Worm (Caenorhabditis elegans): ENCODE measurements around the gene F15B10.3.
A peak's percentile ranks its signal among the peaks of the same experiment; 100 is the strongest.
"Not testable (repeated sequence)": the region's sequence is repeated elsewhere in the genome, so short reads cannot be mapped to it uniquely, and the experiment has no call there.

Gene F15B10.3

DNA sequence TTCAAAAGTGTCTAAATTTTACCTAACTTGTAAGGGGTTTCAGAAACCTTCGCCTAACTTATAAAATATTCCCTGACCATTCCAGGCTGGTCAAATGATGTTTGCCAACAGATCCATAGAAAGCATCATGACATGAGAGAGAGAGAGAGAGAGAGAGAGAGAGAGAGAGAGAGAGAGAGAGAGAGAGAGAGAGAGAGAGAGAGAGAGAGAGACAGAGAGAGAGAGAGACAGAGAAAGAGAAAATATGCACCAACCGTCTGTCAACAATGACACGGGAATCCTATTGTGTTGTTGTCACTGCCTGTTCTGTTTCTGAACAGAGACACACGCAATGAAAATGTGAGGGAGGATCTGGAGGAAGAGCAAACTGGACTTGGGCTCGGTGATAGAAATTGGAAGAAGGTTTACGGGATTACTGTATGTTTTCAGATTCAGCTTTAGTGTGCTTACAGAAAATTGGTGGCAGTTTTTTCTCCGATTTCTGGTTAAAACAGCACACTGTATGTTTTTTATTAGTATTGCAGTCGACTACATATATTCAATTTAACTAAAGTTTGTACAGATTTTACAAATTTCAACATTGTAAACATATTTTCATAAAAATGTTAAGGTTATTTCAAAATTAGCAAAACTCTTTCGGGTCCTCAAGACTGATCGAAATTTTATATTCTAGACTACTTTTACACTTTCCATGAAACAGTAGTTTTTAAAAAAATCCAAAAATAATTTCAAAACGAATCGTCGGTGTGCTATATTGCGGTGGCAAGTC is 26.3 kb upstream of the F15B10.3 start:
- TF ChIP-seq klf-2 (GFP tag; conservative IDR thresholded peaks at IDR 0.05) (no peak), med-1 (GFP tag; optimal IDR thresholded peaks at IDR 0.05; ENCODE audit: insufficient read depth) (no peak), ref-1 (GFP tag; conservative IDR thresholded peaks at IDR 0.05) (no peak), ztf-29 (GFP tag; IDR thresholded peaks at IDR 0.05) (no peak), T22C8.4 (GFP tag; IDR thresholded peaks at IDR 0.05) (no peak), cog-1 (tag; optimal IDR thresholded peaks at IDR 0.05) (no peak), ztf-23 (GFP tag; IDR thresholded peaks at IDR 0.05) (no peak), tab-1 (GFP tag; IDR thresholded peaks at IDR 0.05) (no peak), flt-1 (GFP tag; IDR thresholded peaks at IDR 0.05) (no peak)

- TF ChIP-seq cog-1 (tag; optimal IDR thresholded peaks at IDR 0.05) (peak; percentile 1), tab-1 (GFP tag; IDR thresholded peaks at IDR 0.05) (no peak)
Measured at ce11 chrIV:6576728-6577101, 25.8 kb upstream of the F15B10.3 start.

- TF ChIP-seq cog-1 (tag; optimal IDR thresholded peaks at IDR 0.05) (no peak), T22C8.4 (GFP tag; IDR thresholded peaks at IDR 0.05) (no peak), med-1 (GFP tag; optimal IDR thresholded peaks at IDR 0.05; ENCODE audit: insufficient read depth) (no peak), ztf-23 (GFP tag; IDR thresholded peaks at IDR 0.05) (no peak), flt-1 (GFP tag; IDR thresholded peaks at IDR 0.05) (no peak), ztf-29 (GFP tag; IDR thresholded peaks at IDR 0.05) (no peak), klf-2 (GFP tag; conservative IDR thresholded peaks at IDR 0.05) (no peak)
Measured at ce11 chrIV:6577914-6578313, 24.6 kb upstream of the F15B10.3 start, which contains the start of gene C43G2.3. C43G2.3 (plus strand) TSS chrIV:6578214.

- TF ChIP-seq ztf-23 (GFP tag; IDR thresholded peaks at IDR 0.05), result no peak
- TF ChIP-seq klf-2 (GFP tag; conservative IDR thresholded peaks at IDR 0.05), result no peak
- no peak for TF ChIP-seq ref-1 (GFP tag; conservative IDR thresholded peaks at IDR 0.05)
- no peak for TF ChIP-seq cog-1 (tag; optimal IDR thresholded peaks at IDR 0.05)
- TF ChIP-seq flt-1 (GFP tag; IDR thresholded peaks at IDR 0.05), result no peak
- TF ChIP-seq med-1 (GFP tag; optimal IDR thresholded peaks at IDR 0.05; ENCODE audit: insufficient read depth), result no peak
- TF ChIP-seq T22C8.4 (GFP tag; IDR thresholded peaks at IDR 0.05), result no peak
- no peak for TF ChIP-seq ztf-29 (GFP tag; IDR thresholded peaks at IDR 0.05)
- no peak for TF ChIP-seq tab-1 (GFP tag; IDR thresholded peaks at IDR 0.05)
Measured at ce11 chrIV:6581658-6582057, 20.8 kb upstream of the F15B10.3 start.

- no peak for TF ChIP-seq klf-2 (GFP tag; conservative IDR thresholded peaks at IDR 0.05)
- TF ChIP-seq ztf-29 (GFP tag; IDR thresholded peaks at IDR 0.05), result no peak
Measured at ce11 chrIV:6582604-6583003, 19.9 kb upstream of the F15B10.3 start, which contains the start of gene odr-8. odr-8 (minus strand) TSS chrIV:6582704.

- no peak for TF ChIP-seq klf-2 (GFP tag; conservative IDR thresholded peaks at IDR 0.05)
- peak; percentile 19 for TF ChIP-seq cog-1 (tag; optimal IDR thresholded peaks at IDR 0.05)
- no peak for TF ChIP-seq T22C8.4 (GFP tag; IDR thresholded peaks at IDR 0.05)
- TF ChIP-seq flt-1 (GFP tag; IDR thresholded peaks at IDR 0.05), result 0 out of 2 replicates have a peak, but pooled peaks have one; percentile 19
- TF ChIP-seq ztf-23 (GFP tag; IDR thresholded peaks at IDR 0.05), result peak; percentile 59; the same call in 1 of the 2 replicates
Measured at ce11 chrIV:6585397-6585921, 17.0 kb upstream of the F15B10.3 start, which contains the start of the genes F38A5.2 and dnj-11. F38A5.2 (minus strand) TSS chrIV:6585400. dnj-11 (plus strand) TSS chrIV:6585871.

- TF ChIP-seq ztf-29 (GFP tag; IDR thresholded peaks at IDR 0.05), result no peak
- TF ChIP-seq tab-1 (GFP tag; IDR thresholded peaks at IDR 0.05), result no peak
- TF ChIP-seq klf-2 (GFP tag; conservative IDR thresholded peaks at IDR 0.05), result no peak
Measured at ce11 chrIV:6588080-6588613, 14.3 kb upstream of the F15B10.3 start.

DNA sequence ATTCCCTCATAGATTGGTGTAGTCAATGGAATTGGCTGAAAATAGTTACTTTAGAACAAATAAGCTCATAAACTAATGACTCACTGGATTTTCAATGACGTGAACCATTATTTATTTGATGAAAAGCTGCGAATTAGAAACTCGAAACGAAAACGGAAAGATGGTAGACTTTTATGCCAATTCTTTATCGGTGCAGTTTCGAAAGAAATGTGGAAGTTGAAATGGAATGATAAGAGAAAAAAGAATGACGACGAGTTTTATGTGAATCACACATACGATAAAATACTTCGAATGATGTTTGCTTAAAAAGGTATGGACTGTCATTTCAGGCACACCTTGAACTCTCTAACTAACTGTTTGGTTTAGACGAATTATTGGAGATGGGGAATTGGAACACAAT is 12.4 kb upstream of the F15B10.3 start, which contains the start of the genes lec-11 and irld-7:
Gene lec-11, minus strand, starts transcription at position 126 of the 400 bp plus-strand sequence.
Gene irld-7, plus strand, starts transcription at position 332 of the 400 bp plus-strand sequence.
- TF ChIP-seq ztf-29 (GFP tag; IDR thresholded peaks at IDR 0.05) (no peak), ztf-23 (GFP tag; IDR thresholded peaks at IDR 0.05) (no peak), T22C8.4 (GFP tag; IDR thresholded peaks at IDR 0.05) (no peak), klf-2 (GFP tag; conservative IDR thresholded peaks at IDR 0.05) (no peak), flt-1 (GFP tag; IDR thresholded peaks at IDR 0.05) (no peak), tab-1 (GFP tag; IDR thresholded peaks at IDR 0.05) (no peak)

DNA sequence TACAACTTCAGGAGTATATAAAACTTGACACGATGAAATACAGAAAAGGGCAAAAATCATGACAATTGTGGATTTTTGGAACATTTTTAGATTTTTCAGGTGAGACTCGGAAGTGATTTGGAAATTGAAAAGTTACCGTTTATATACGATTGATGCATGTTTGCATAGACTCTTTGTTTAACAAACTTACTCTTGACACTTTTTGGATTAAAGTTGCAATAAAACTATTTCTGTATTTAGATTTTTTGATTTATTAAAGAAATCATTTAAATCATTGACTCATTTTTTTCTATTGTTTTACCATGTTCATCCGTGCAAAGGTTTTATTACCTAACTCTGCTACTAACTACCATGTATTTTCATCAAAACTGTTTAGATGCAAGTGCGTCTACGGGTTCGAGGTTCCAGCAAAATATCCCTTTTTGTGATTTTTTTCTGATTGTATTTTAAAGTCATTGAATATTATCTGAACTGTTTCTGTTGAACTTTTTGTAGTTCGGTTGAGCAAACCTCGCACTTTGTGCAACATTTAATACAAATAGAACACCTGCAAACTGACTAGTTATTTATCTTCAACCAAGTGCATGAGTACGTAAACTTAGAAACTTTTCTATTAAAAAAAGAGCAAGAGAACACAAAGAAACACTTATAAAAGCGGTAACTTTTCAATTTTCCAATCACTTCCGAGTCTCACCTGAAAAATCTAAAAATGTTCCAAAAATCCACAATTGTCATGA is 11.3 kb upstream of the F15B10.3 start, which contains the start of the genes nspb-1 and nspb-2:
Gene nspb-1, minus strand, starts transcription at position 101 of the 737 bp plus-strand sequence.
Gene nspb-2, plus strand, starts transcription at position 687 of the 737 bp plus-strand sequence.
- not testable (repeated sequence) for TF ChIP-seq ztf-23 (GFP tag; IDR thresholded peaks at IDR 0.05); klf-2 (GFP tag; conservative IDR thresholded peaks at IDR 0.05); med-1 (GFP tag; optimal IDR thresholded peaks at IDR 0.05; ENCODE audit: insufficient read depth)

DNA sequence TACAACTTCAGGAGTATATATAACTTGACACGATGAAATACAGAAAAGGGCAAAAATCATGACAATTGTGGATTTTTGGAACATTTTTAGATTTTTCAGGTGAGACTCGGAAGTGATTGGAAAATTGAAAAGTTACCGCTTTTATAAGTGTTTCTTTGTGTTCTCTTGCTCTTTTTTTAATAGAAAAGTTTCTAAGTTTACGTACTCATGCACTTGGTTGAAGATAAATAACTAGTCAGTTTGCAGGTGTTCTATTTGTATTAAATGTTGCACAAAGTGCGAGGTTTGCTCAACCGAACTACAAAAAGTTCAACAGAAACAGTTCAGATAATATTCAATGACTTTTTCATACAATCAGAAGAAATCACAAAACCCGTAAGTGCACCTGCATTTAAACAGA is 7.6 kb upstream of the F15B10.3 start, which contains the start of gene nspb-3:
Gene nspb-3, minus strand, starts transcription at position 101 of the 400 bp plus-strand sequence.
- not testable (repeated sequence) for TF ChIP-seq tab-1, T22C8.4, ztf-23 (GFP tag; IDR thresholded peaks at IDR 0.05)
